Worm (Caenorhabditis elegans) whole organism, late embryonic: ENCODE measurements around the gene R07B7.2.

ENCODE experiments used
- F13H6.1 ChIP-seq: sonication (generic microtip); optimal IDR thresholded peaks from 2 replicates; lab custom pipeline; 2016; ENCODE audit warnings: missing genetic modification characterization, missing compliant biosample characterization
- ceh-31 ChIP-seq: sonication (generic microtip); optimal IDR thresholded peaks from 2 replicates; lab custom pipeline; 2016; ENCODE audit warnings: missing genetic modification characterization, missing compliant biosample characterization
- ceh-45 ChIP-seq: fragments of 200-800 bp; sonication (Bioruptor generic); IDR thresholded peaks from 2 replicates; pipeline ENCODE4 v1.3.6; 2022; ENCODE audit warnings: missing genetic modification reagents, missing genetic modification characterization, missing compliant biosample characterization
- dve-1 ChIP-seq: sonication (generic microtip); optimal IDR thresholded peaks from 2 replicates; lab custom pipeline; 2017; ENCODE audit warnings: antibody characterized with exemption, mild to moderate bottlenecking, missing genetic modification characterization, missing compliant biosample characterization
- elt-2 ChIP-seq: sonication (generic microtip); optimal IDR thresholded peaks from 2 replicates; lab custom pipeline; 2016; ENCODE audit warnings: missing genetic modification reagents, missing genetic modification characterization, missing compliant biosample characterization
- fkh-10 ChIP-seq: fragments of 150-350 bp; optimal IDR thresholded peaks from 2 replicates; lab custom pipeline; 2014; ENCODE audit warnings: missing biosample characterization, missing genetic modification reagents, missing genetic modification characterization
- unc-42 ChIP-seq: sonication (generic microtip); optimal IDR thresholded peaks from 2 replicates; lab custom pipeline; 2016; ENCODE audit warnings: missing genotype, missing genetic modification characterization, missing compliant biosample characterization
- unc-55 ChIP-seq: sonication (generic microtip); optimal IDR thresholded peaks from 2 replicates; lab custom pipeline; 2017; ENCODE audit warnings: missing biosample characterization, missing genetic modification reagents, missing genetic modification characterization

- TF ChIP-seq unc-55 (GFP tag; lab: Kevin White, UChicago): no peak
- no peak for TF ChIP-seq unc-42 (tag; lab: Kevin White, UChicago)
- no peak for TF ChIP-seq ceh-45 (GFP tag; lab: Robert Waterston, UW)
- TF ChIP-seq fkh-10 (GFP tag; lab: Kevin White, UChicago): no peak
- no peak for TF ChIP-seq elt-2 (tag; lab: Kevin White, UChicago)
- TF ChIP-seq dve-1 (tag; lab: Kevin White, UChicago): no peak
- TF ChIP-seq F13H6.1 (tag; lab: Kevin White, UChicago): no peak
- TF ChIP-seq ceh-31 (tag; lab: Kevin White, UChicago): no peak
Measured at ce11 chrV:12063036-12063435, 3.5 kb upstream of the R07B7.2 start, which contains the start of gene clh-6.
